Worm (Caenorhabditis elegans) whole organism, young adult: ENCODE measurements around the gene C06G1.1.

Experiments used
- B0261.1 ChIP-seq: sonication (generic microtip); optimal IDR thresholded peaks from 2 replicates; lab custom pipeline; 2016; ENCODE audit warnings: mild to moderate bottlenecking, missing genetic modification characterization, moderate library complexity, missing compliant biosample characterization
- D2030.7 ChIP-seq: fragments of 200-800 bp; sonication (Bioruptor generic); IDR thresholded peaks from 2 replicates; pipeline ENCODE4 v1.3.6; 2022; ENCODE audit warnings: missing genetic modification reagents, missing genetic modification characterization, missing compliant biosample characterization
- F10E7.11 ChIP-seq: sonication (generic microtip); optimal IDR thresholded peaks from 2 replicates; lab custom pipeline; 2017; ENCODE audit warnings: mild to moderate bottlenecking, missing genetic modification characterization, moderate library complexity, missing compliant biosample characterization
- F22D6.2 ChIP-seq: sonication (generic microtip); optimal IDR thresholded peaks from 2 replicates; lab custom pipeline; 2016; ENCODE audit warnings: mild to moderate bottlenecking, missing genetic modification characterization, missing compliant biosample characterization
- F23B12.7 ChIP-seq: sonication (generic microtip); optimal IDR thresholded peaks from 2 replicates; lab custom pipeline; 2017; ENCODE audit warnings: missing genetic modification characterization, mild to moderate bottlenecking, missing compliant biosample characterization, antibody characterized with exemption, moderate library complexity; ENCODE audit not compliant: insufficient read depth
- F33H1.4 ChIP-seq: fragments of 200-800 bp; sonication (Bioruptor generic); IDR thresholded peaks from 2 replicates; pipeline ENCODE4 v1.3.6; 2022; ENCODE audit warnings: missing genetic modification reagents, missing genetic modification characterization, missing compliant biosample characterization
- F39B2.1 ChIP-seq: fragments of 200-800 bp; sonication (Bioruptor generic); IDR thresholded peaks from 2 replicates; pipeline ENCODE4 v1.3.6; 2022; ENCODE audit warnings: missing genetic modification reagents, missing genetic modification characterization, missing compliant biosample characterization
- Y53F4B.3 ChIP-seq: fragments of 200-800 bp; sonication (Bioruptor generic); IDR thresholded peaks from 2 replicates; pipeline ENCODE4 v1.3.6; 2022; ENCODE audit warnings: missing genetic modification reagents, missing genetic modification characterization, missing compliant biosample characterization
- Y56A3A.18 ChIP-seq: fragments of 200-800 bp; sonication (Bioruptor generic); IDR thresholded peaks from 2 replicates; pipeline ENCODE4 v1.3.6; 2022; ENCODE audit warnings: missing genetic modification reagents, missing genetic modification characterization, missing compliant biosample characterization
- Y67H2A.10 ChIP-seq: fragments of 200-800 bp; sonication (Bioruptor generic); conservative IDR thresholded peaks from 2 replicates; pipeline ENCODE4 v1.3.6; 2022; ENCODE audit warnings: missing genetic modification reagents, missing genetic modification characterization, missing compliant biosample characterization
- ZK185.1 ChIP-seq: sonication (generic microtip); optimal IDR thresholded peaks from 2 replicates; lab custom pipeline; 2016; ENCODE audit warnings: mild to moderate bottlenecking, missing genetic modification characterization, missing compliant biosample characterization; ENCODE audit not compliant: poor library complexity, severe bottlenecking
- ama-1 ChIP-seq, 3 experiments: fragments of 150-350 bp in 1 of 3; sonication (generic microtip) in 2 of 3; optimal IDR thresholded peaks; 2 replicates each; lab custom pipeline; 2014 to 2018; ENCODE audit warnings: missing biosample characterization in 2 of 3, missing genetic modification characterization in 2 of 3, missing genetic modification reagents in 2 of 3
- ceh-100 ChIP-seq: fragments of 200-800 bp; sonication (Bioruptor generic); IDR thresholded peaks from 2 replicates; pipeline ENCODE4 v1.3.6; 2022; ENCODE audit warnings: missing genetic modification reagents, missing genetic modification characterization, missing compliant biosample characterization
- ceh-40 ChIP-seq: fragments of 200-800 bp; sonication (Bioruptor generic); IDR thresholded peaks from 2 replicates; pipeline ENCODE4 v1.3.6; 2022; ENCODE audit warnings: missing genetic modification characterization, missing compliant biosample characterization
- ceh-58 ChIP-seq: fragments of 200-800 bp; sonication (Bioruptor generic); IDR thresholded peaks from 2 replicates; pipeline ENCODE4 v1.3.6; 2022; ENCODE audit warnings: missing genetic modification characterization, missing compliant biosample characterization
- ceh-91 ChIP-seq: fragments of 200-800 bp; sonication (Bioruptor generic); IDR thresholded peaks from 2 replicates; pipeline ENCODE4 v1.3.6; 2022; ENCODE audit warnings: missing genetic modification reagents, missing genetic modification characterization, missing compliant biosample characterization
- chd-7 ChIP-seq: sonication (generic microtip); optimal IDR thresholded peaks from 2 replicates; lab custom pipeline; 2016; ENCODE audit warnings: mild to moderate bottlenecking, missing genetic modification characterization, moderate library complexity, missing compliant biosample characterization
- die-1 ChIP-seq: sonication (generic microtip); optimal IDR thresholded peaks from 2 replicates; lab custom pipeline; 2016; ENCODE audit warnings: missing genotype, mild to moderate bottlenecking, missing genetic modification characterization, missing compliant biosample characterization
- dox-1 ChIP-seq: fragments of 200-800 bp; sonication (Bioruptor generic); IDR thresholded peaks from 2 replicates; pipeline ENCODE4 v1.3.6; 2022; ENCODE audit warnings: missing genetic modification reagents, missing genetic modification characterization, missing compliant biosample characterization
- dpff-1 ChIP-seq: sonication (generic microtip); optimal IDR thresholded peaks from 2 replicates; lab custom pipeline; 2017; ENCODE audit warnings: mild to moderate bottlenecking, missing genetic modification characterization, missing compliant biosample characterization
- ets-4 ChIP-seq: fragments of 200-800 bp; sonication (Bioruptor generic); optimal IDR thresholded peaks from 2 replicates; lab custom pipeline; 2018; ENCODE audit warnings: mild to moderate bottlenecking, missing genetic modification characterization, missing compliant biosample characterization
- him-1 ChIP-seq: sonication (generic microtip); optimal IDR thresholded peaks from 2 replicates; lab custom pipeline; 2016; ENCODE audit warnings: missing genotype, missing genetic modification reagents, missing genetic modification characterization, missing compliant biosample characterization
- hmg-1.2 ChIP-seq: fragments of 200-800 bp; sonication (Bioruptor generic); IDR thresholded peaks from 2 replicates; pipeline ENCODE4 v1.3.6; 2022; ENCODE audit warnings: missing genetic modification reagents, missing genetic modification characterization, missing compliant biosample characterization
- hrde-1 ChIP-seq: sonication (generic microtip); optimal IDR thresholded peaks from 2 replicates; lab custom pipeline; 2016; ENCODE audit warnings: missing genetic modification characterization, mild to moderate bottlenecking, missing compliant biosample characterization, moderate library complexity, missing genotype, missing genetic modification reagents, borderline replicate concordance
- let-607 ChIP-seq, 2 experiments: fragments of 200-800 bp in 1 of 2; sonication (Bioruptor generic) in 1 of 2; sonication (generic microtip) in 1 of 2; optimal IDR thresholded peaks; 2 replicates each; lab custom pipeline; 2016 to 2018; ENCODE audit warnings: mild to moderate bottlenecking in 2 of 2, missing compliant biosample characterization in 2 of 2, missing genetic modification characterization in 2 of 2, moderate library complexity in 2 of 2, missing genotype in 1 of 2
- lin-26 ChIP-seq: fragments of 200-800 bp; sonication (Bioruptor generic); IDR thresholded peaks from 2 replicates; pipeline ENCODE4 v1.3.6; 2022; ENCODE audit warnings: missing genetic modification reagents, missing genetic modification characterization, missing compliant biosample characterization
- lin-35 ChIP-seq, 3 experiments: fragments of 150-350 bp in 2 of 3; sonication (generic microtip) in 1 of 3; optimal IDR thresholded peaks; 2 replicates each; lab custom pipeline; 2014 to 2018; ENCODE audit warnings: missing biosample characterization in 3 of 3, missing genetic modification characterization in 3 of 3, missing genetic modification reagents in 3 of 3
- madf-10 ChIP-seq: sonication (generic microtip); optimal IDR thresholded peaks from 2 replicates; lab custom pipeline; 2016; ENCODE audit warnings: mild to moderate bottlenecking, missing genetic modification characterization, missing compliant biosample characterization
- madf-6 ChIP-seq: fragments of 200-800 bp; sonication (Bioruptor generic); IDR thresholded peaks from 2 replicates; pipeline ENCODE4 v1.3.6; 2022; ENCODE audit warnings: missing genetic modification reagents, missing genetic modification characterization, missing compliant biosample characterization
- mcd-1 ChIP-seq: fragments of 200-800 bp; sonication (Bioruptor generic); IDR thresholded peaks from 2 replicates; pipeline ENCODE4 v1.3.6; 2022; ENCODE audit warnings: missing genetic modification reagents, missing genetic modification characterization, missing compliant biosample characterization
- mxl-1 ChIP-seq: sonication (generic microtip); optimal IDR thresholded peaks from 2 replicates; lab custom pipeline; 2016; ENCODE audit warnings: missing genetic modification characterization, missing compliant biosample characterization
- nfya-2 ChIP-seq: fragments of 200-800 bp; sonication (Bioruptor generic); IDR thresholded peaks from 2 replicates; pipeline ENCODE4 v1.3.6; 2022; ENCODE audit warnings: missing genetic modification reagents, missing genetic modification characterization, missing compliant biosample characterization
- nhr-179 ChIP-seq: sonication (generic microtip); optimal IDR thresholded peaks from 2 replicates; lab custom pipeline; 2016; ENCODE audit warnings: mild to moderate bottlenecking, missing genetic modification characterization, missing compliant biosample characterization
- nhr-27 ChIP-seq: fragments of 200-800 bp; sonication (Bioruptor generic); optimal IDR thresholded peaks from 2 replicates; lab custom pipeline; 2018; ENCODE audit warnings: mild to moderate bottlenecking, missing genetic modification characterization, moderate library complexity, missing compliant biosample characterization
- nhr-90 ChIP-seq: sonication (generic microtip); optimal IDR thresholded peaks from 2 replicates; lab custom pipeline; 2016; ENCODE audit warnings: missing genotype, mild to moderate bottlenecking, missing genetic modification characterization, missing compliant biosample characterization
- rcor-1 ChIP-seq: fragments of 200-800 bp; sonication (Bioruptor generic); IDR thresholded peaks from 2 replicates; pipeline ENCODE4 v1.3.6; 2022; ENCODE audit warnings: missing genetic modification reagents, missing genetic modification characterization, missing compliant biosample characterization
- rpc-1 ChIP-seq, 2 experiments: fragments of 150-350 bp in 1 of 2; sonication (generic microtip) in 1 of 2; optimal IDR thresholded peaks; 2 replicates each; lab custom pipeline; 2014 to 2018; ENCODE audit warnings: missing biosample characterization in 1 of 2, missing genetic modification characterization in 1 of 2, missing genetic modification reagents in 1 of 2, missing genotype in 1 of 2
- snpc-1.3 ChIP-seq: sonication (generic microtip); optimal IDR thresholded peaks from 2 replicates; lab custom pipeline; 2017; ENCODE audit warnings: missing genetic modification characterization, mild to moderate bottlenecking, missing compliant biosample characterization, antibody characterized with exemption, moderate library complexity, missing genotype, missing genetic modification reagents; ENCODE audit not compliant: insufficient read depth
- snpc-4 ChIP-seq, 5 experiments: fragments of 150-350 bp in 1 of 5; sonication (generic microtip) in 4 of 5; optimal IDR thresholded peaks; 2 replicates each; lab custom pipeline; 2014 to 2018; ENCODE audit warnings: missing genetic modification characterization in 5 of 5, missing biosample characterization in 3 of 5, antibody characterized with exemption in 2 of 5, mild to moderate bottlenecking in 2 of 5, missing compliant biosample characterization in 2 of 5, missing genotype in 2 of 5, moderate library complexity in 2 of 5, missing genetic modification reagents in 1 of 5
- tbp1 ChIP-seq: fragments of 200-800 bp; sonication (Bioruptor generic); optimal IDR thresholded peaks from 2 replicates; lab custom pipeline; 2018; ENCODE audit warnings: mild to moderate bottlenecking, missing genetic modification characterization, missing compliant biosample characterization
- xnd-1 ChIP-seq: sonication (generic microtip); optimal IDR thresholded peaks from 2 replicates; lab custom pipeline; 2016; ENCODE audit warnings: missing genotype, missing genetic modification reagents, missing genetic modification characterization, missing compliant biosample characterization
- ztf-25 ChIP-seq: fragments of 200-800 bp; sonication (Bioruptor generic); IDR thresholded peaks from 2 replicates; pipeline ENCODE4 v1.3.6; 2022; ENCODE audit warnings: missing genetic modification reagents, missing genetic modification characterization, missing compliant biosample characterization
- ztf-6 ChIP-seq: fragments of 200-800 bp; sonication (Bioruptor generic); IDR thresholded peaks from 2 replicates; pipeline ENCODE4 v1.3.6; 2022; ENCODE audit warnings: missing genetic modification reagents, missing genetic modification characterization, missing compliant biosample characterization

The C06G1.1 gene

ce11 chrX:16614094-16614493 is 19.1 kb upstream of the C06G1.1 start (continued):
- no peak for TF ChIP-seq ztf-6 (GFP tag; lab: Robert Waterston, UW)
- no peak for TF ChIP-seq F33H1.4 (GFP tag; lab: Robert Waterston, UW)
- no peak for TF ChIP-seq F39B2.1 (GFP tag; lab: Robert Waterston, UW)
- no peak for TF ChIP-seq dpff-1 (tag; lab: Kevin White, UChicago)
- no peak for TF ChIP-seq F23B12.7 (tag; lab: Kevin White, UChicago)
- no peak for TF ChIP-seq Y67H2A.10 (GFP tag; lab: Robert Waterston, UW)
- no peak for TF ChIP-seq ceh-91 (GFP tag; lab: Robert Waterston, UW)
- TF ChIP-seq mcd-1 (GFP tag; lab: Robert Waterston, UW): no peak
- TF ChIP-seq tbp1: no peak
- TF ChIP-seq mxl-1: no peak
- no peak for TF ChIP-seq nhr-27

ce11 chrX:16617427-16618128 is 15.6 kb upstream of the C06G1.1 start:
- TF ChIP-seq lin-26 (GFP tag; lab: Robert Waterston, UW) (peak; percentile 87), B0261.1 (tag; lab: Kevin White, UChicago) (no peak), Y56A3A.18 (GFP tag; lab: Robert Waterston, UW) (peak; percentile 68; the same call in 1 of the 2 replicates), F10E7.11 (tag; lab: Kevin White, UChicago) (peak; percentile 13), rcor-1 (GFP tag; lab: Robert Waterston, UW) (0 out of 2 replicates have a peak, but pooled peaks have one; percentile 13), ets-4 (GFP tag; lab: Kevin White, UChicago) (no peak), chd-7 (tag; lab: Kevin White, UChicago) (no peak), snpc-1.3 (tag; lab: Kevin White, UChicago) (peak; percentile 6), madf-10 (tag; lab: Kevin White, UChicago) (peak; percentile 36), xnd-1 (tag; lab: Kevin White, UChicago) (no peak), dox-1 (GFP tag; lab: Robert Waterston, UW) (0 out of 2 replicates have a peak, but pooled peaks have one; percentile 5), let-607 (tag; optimal IDR thresholded peaks at IDR 0.05; lab: Kevin White, UChicago) (no peak), ceh-40 (GFP tag; lab: Robert Waterston, UW) (0 out of 2 replicates have a peak, but pooled peaks have one; percentile 23), hrde-1 (peak; percentile 11), him-1 (tag; lab: Kevin White, UChicago) (peak; percentile 44), nhr-90 (peak; percentile 25), lin-35 (GFP tag; optimal IDR thresholded peaks at IDR 0.05; lab: Kevin White, UChicago) (no peak), die-1 (peak; percentile 29), nhr-179 (tag; lab: Kevin White, UChicago) (no peak), F22D6.2 (tag; lab: Kevin White, UChicago) (no peak), rpc-1 (optimal IDR thresholded peaks at IDR 0.05; lab: Kevin White, UChicago) (peak; percentile 52), rpc-1 (tag; optimal IDR thresholded peaks at IDR 0.05; lab: Kevin White, UChicago) (peak; percentile 90), nfya-2 (GFP tag; lab: Robert Waterston, UW) (no peak), hmg-1.2 (GFP tag; lab: Robert Waterston, UW) (no peak; the same call in 1 of the 2 replicates), snpc-4 (GFP tag; optimal IDR thresholded peaks at IDR 0.05; lab: Kevin White, UChicago) (no peak), snpc-4 (tag; optimal IDR thresholded peaks at IDR 0.05; lab: Kevin White, UChicago) (peak in 2 of 4 experiments; percentile 0 to 45), ama-1 (optimal IDR thresholded peaks at IDR 0.05; lab: Kevin White, UChicago) (no peak), ama-1 (GFP tag; optimal IDR thresholded peaks at IDR 0.05; lab: Kevin White, UChicago) (peak in 1 of 2 experiments; percentile 40), D2030.7 (0 out of 2 replicates have a peak, but pooled peaks have one; percentile 11), ZK185.1 (tag; lab: Kevin White, UChicago) (no peak), ceh-100 (GFP tag; lab: Robert Waterston, UW) (no peak), tbp1 (peak; percentile 83), ztf-25 (GFP tag; lab: Robert Waterston, UW) (peak; percentile 56; the same call in 1 of the 2 replicates), ceh-58 (GFP tag; lab: Robert Waterston, UW) (no peak), Y53F4B.3 (GFP tag; lab: Robert Waterston, UW) (no peak; the same call in 1 of the 2 replicates), madf-6 (GFP tag; lab: Robert Waterston, UW) (peak; percentile 23; the same call in 1 of the 2 replicates)
